Worm (Caenorhabditis elegans) whole organism, L1 larva: ENCODE data around the gene cal-7.

Experiments
- C04F5.9 ChIP-seq: sonication (generic microtip); optimal IDR thresholded peaks from 2 replicates; lab custom pipeline; 2016; ENCODE audit warnings: missing genetic modification characterization, missing compliant biosample characterization
- C16A3.4 ChIP-seq: fragments of 150-350 bp; optimal IDR thresholded peaks from 2 replicates; lab custom pipeline; 2014; ENCODE audit warnings: missing biosample characterization, missing genetic modification characterization
- Y116A8C.19 ChIP-seq: sonication (generic microtip); optimal IDR thresholded peaks from 2 replicates; lab custom pipeline; 2016; ENCODE audit warnings: missing compliant biosample characterization, missing genetic modification characterization, borderline replicate concordance
- aly-2 ChIP-seq: fragments of 150-350 bp; optimal IDR thresholded peaks from 2 replicates; lab custom pipeline; 2014; ENCODE audit warnings: missing biosample characterization, missing genetic modification characterization
- ceh-8 ChIP-seq: fragments of 200-800 bp; sonication (Bioruptor generic); optimal IDR thresholded peaks from 2 replicates; lab custom pipeline; 2018; ENCODE audit warnings: mild to moderate bottlenecking, missing genetic modification characterization, moderate library complexity, missing compliant biosample characterization
- ceh-82 ChIP-seq, 3 experiments: fragments of 150-350 bp in 1 of 3; sonication (generic microtip) in 2 of 3; optimal IDR thresholded peaks; 2 replicates each; lab custom pipeline; 2014 to 2017; ENCODE audit warnings: missing biosample characterization in 3 of 3, missing genetic modification characterization in 3 of 3
- ceh-88 ChIP-seq: fragments of 200-800 bp; sonication (Bioruptor generic); IDR thresholded peaks from 2 replicates; pipeline ENCODE4 v1.3.6; 2022; ENCODE audit warnings: missing genetic modification characterization, missing compliant biosample characterization
- ceh-90 ChIP-seq: sonication (generic microtip); optimal IDR thresholded peaks from 2 replicates; lab custom pipeline; 2016; ENCODE audit warnings: missing genetic modification characterization, missing compliant biosample characterization
- dpl-1 ChIP-seq, 3 experiments: fragments of 150-350 bp in 2 of 3; sonication (generic microtip) in 1 of 3; optimal IDR thresholded peaks; 2 replicates each; lab custom pipeline; 2014 to 2017; ENCODE audit warnings: missing biosample characterization in 3 of 3, missing genetic modification characterization in 3 of 3, missing genetic modification reagents in 3 of 3
- dsc-1 ChIP-seq: sonication (generic microtip); optimal IDR thresholded peaks from 2 replicates; lab custom pipeline; 2016; ENCODE audit warnings: mild to moderate bottlenecking, missing genetic modification characterization, missing compliant biosample characterization
- efl-3 ChIP-seq: fragments of 200-800 bp; sonication (Bioruptor generic); optimal IDR thresholded peaks from 2 replicates; lab custom pipeline; 2018; ENCODE audit warnings: mild to moderate bottlenecking, missing genetic modification characterization, missing compliant biosample characterization
- egl-13 ChIP-seq: sonication (generic microtip); optimal IDR thresholded peaks from 2 replicates; lab custom pipeline; 2016; ENCODE audit warnings: missing genotype, missing genetic modification reagents, missing genetic modification characterization, missing compliant biosample characterization
- egl-27 ChIP-seq, 2 experiments: fragments of 150-350 bp in 1 of 2; sonication (generic microtip); optimal IDR thresholded peaks; 3 replicates each; lab custom pipeline; 2017 to 2018; ENCODE audit warnings: missing biosample characterization in 2 of 2, missing genetic modification characterization in 2 of 2, missing genetic modification reagents in 2 of 2
- elt-2 ChIP-seq: sonication (generic microtip); optimal IDR thresholded peaks from 2 replicates; lab custom pipeline; 2016; ENCODE audit warnings: missing genetic modification characterization, mild to moderate bottlenecking, inconsistent platforms, missing compliant biosample characterization, missing genetic modification reagents
- elt-3 ChIP-seq, 6 experiments: fragments of 150-350 bp in 1 of 6; sonication (generic microtip); optimal IDR thresholded peaks; 2 replicates each; lab custom pipeline; 2017 to 2018; ENCODE audit warnings: missing biosample characterization in 6 of 6, missing genetic modification characterization in 6 of 6, inconsistent platforms in 1 of 6
- fkh-8 ChIP-seq: sonication (generic microtip); optimal IDR thresholded peaks from 2 replicates; lab custom pipeline; 2016; ENCODE audit warnings: mild to moderate bottlenecking, missing genetic modification characterization, missing compliant biosample characterization
- hlh-4 ChIP-seq: sonication (generic microtip); optimal IDR thresholded peaks from 2 replicates; lab custom pipeline; 2016; ENCODE audit warnings: mild to moderate bottlenecking, missing genetic modification characterization, missing compliant biosample characterization
- hpl-2 ChIP-seq: fragments of 150-350 bp; optimal IDR thresholded peaks from 2 replicates; lab custom pipeline; 2014; ENCODE audit warnings: missing biosample characterization, missing genetic modification reagents, missing genetic modification characterization
- jun-1 ChIP-seq: fragments of 150-350 bp; optimal IDR thresholded peaks from 2 replicates; lab custom pipeline; 2014; ENCODE audit warnings: missing biosample characterization, missing genetic modification reagents, missing genetic modification characterization
- lin-14 ChIP-seq: fragments of 200-800 bp; sonication (Bioruptor generic); optimal IDR thresholded peaks from 2 replicates; lab custom pipeline; 2018; ENCODE audit warnings: mild to moderate bottlenecking, missing genetic modification characterization, moderate library complexity, missing compliant biosample characterization
- lin-35 ChIP-seq, 2 experiments: fragments of 150-350 bp; optimal IDR thresholded peaks; 2 replicates each; lab custom pipeline; 2014; ENCODE audit warnings: missing biosample characterization in 2 of 2, missing genetic modification characterization in 2 of 2, missing genetic modification reagents in 2 of 2
- lir-3 ChIP-seq: sonication (generic microtip); optimal IDR thresholded peaks from 2 replicates; lab custom pipeline; 2016; ENCODE audit warnings: mild to moderate bottlenecking, missing genetic modification characterization, moderate library complexity, missing compliant biosample characterization; ENCODE audit not compliant: poor library complexity
- mab-9 ChIP-seq: fragments of 200-800 bp; sonication (Bioruptor generic); IDR thresholded peaks from 2 replicates; pipeline ENCODE4 v1.3.6; 2022; ENCODE audit warnings: missing genetic modification reagents, missing genetic modification characterization, missing compliant biosample characterization
- mdl-1 ChIP-seq, 2 experiments: fragments of 150-350 bp; optimal IDR thresholded peaks; 2 replicates each; lab custom pipeline; 2014 to 2017; ENCODE audit warnings: missing biosample characterization in 2 of 2, missing genetic modification characterization in 2 of 2, inconsistent platforms in 1 of 2
- mep-1 ChIP-seq: fragments of 150-350 bp; optimal IDR thresholded peaks from 2 replicates; lab custom pipeline; 2014; ENCODE audit warnings: missing biosample characterization, missing genetic modification characterization
- nhr-11 ChIP-seq: fragments of 150-350 bp; optimal IDR thresholded peaks from 2 replicates; lab custom pipeline; 2014; ENCODE audit warnings: missing biosample characterization, missing genetic modification characterization
- nhr-12 ChIP-seq: sonication (generic microtip); optimal IDR thresholded peaks from 2 replicates; lab custom pipeline; 2017; ENCODE audit warnings: missing biosample characterization, missing genetic modification characterization
- nhr-20 ChIP-seq: sonication (generic microtip); optimal IDR thresholded peaks from 2 replicates; lab custom pipeline; 2016; ENCODE audit warnings: mild to moderate bottlenecking, missing genetic modification characterization, missing compliant biosample characterization
- nhr-237 ChIP-seq: fragments of 150-350 bp; optimal IDR thresholded peaks from 2 replicates; lab custom pipeline; 2014; ENCODE audit warnings: missing biosample characterization, missing genetic modification characterization
- nhr-28 ChIP-seq: fragments of 150-350 bp; optimal IDR thresholded peaks from 2 replicates; lab custom pipeline; 2014; ENCODE audit warnings: missing biosample characterization, missing genetic modification characterization
- nhr-71 ChIP-seq: sonication (generic microtip); optimal IDR thresholded peaks from 2 replicates; lab custom pipeline; 2016; ENCODE audit warnings: mild to moderate bottlenecking, missing genetic modification characterization, moderate library complexity, missing compliant biosample characterization
- nhr-76 ChIP-seq: sonication (generic microtip); optimal IDR thresholded peaks from 2 replicates; lab custom pipeline; 2017; ENCODE audit warnings: missing biosample characterization, missing genetic modification characterization
- nhr-90 ChIP-seq: sonication (generic microtip); optimal IDR thresholded peaks from 2 replicates; lab custom pipeline; 2016; ENCODE audit warnings: mild to moderate bottlenecking, missing genetic modification characterization, missing compliant biosample characterization; ENCODE audit not compliant: poor library complexity
- pqm-1 ChIP-seq: sonication (generic microtip); optimal IDR thresholded peaks from 3 replicates; lab custom pipeline; 2017; ENCODE audit warnings: missing biosample characterization, missing genetic modification characterization
- snpc-4 ChIP-seq: fragments of 150-350 bp; optimal IDR thresholded peaks from 2 replicates; lab custom pipeline; 2014; ENCODE audit warnings: missing biosample characterization, missing genetic modification characterization
- snu-23 ChIP-seq: sonication (generic microtip); optimal IDR thresholded peaks from 2 replicates; lab custom pipeline; 2016; ENCODE audit warnings: missing genetic modification characterization, missing compliant biosample characterization
- sptf-1 ChIP-seq: fragments of 150-350 bp; optimal IDR thresholded peaks from 2 replicates; lab custom pipeline; 2014; ENCODE audit warnings: missing biosample characterization, missing genetic modification characterization
- sup-37 ChIP-seq: fragments of 200-800 bp; sonication (Bioruptor generic); optimal IDR thresholded peaks from 2 replicates; lab custom pipeline; 2018; ENCODE audit warnings: mild to moderate bottlenecking, missing genetic modification characterization, missing compliant biosample characterization
- swsn-7 ChIP-seq: sonication (generic microtip); optimal IDR thresholded peaks from 2 replicates; lab custom pipeline; 2016; ENCODE audit warnings: missing genetic modification characterization, missing compliant biosample characterization
- tlp-1 ChIP-seq: fragments of 150-350 bp; optimal IDR thresholded peaks from 2 replicates; lab custom pipeline; 2014; ENCODE audit warnings: missing biosample characterization, missing genetic modification characterization
- unc-130 ChIP-seq: fragments of 150-350 bp; optimal IDR thresholded peaks from 2 replicates; lab custom pipeline; 2017; ENCODE audit warnings: missing biosample characterization, missing genetic modification characterization, inconsistent platforms
- unc-30 ChIP-seq: sonication (generic microtip); optimal IDR thresholded peaks from 2 replicates; lab custom pipeline; 2017; ENCODE audit warnings: missing biosample characterization, missing genetic modification characterization
- unc-86 ChIP-seq: sonication (generic microtip); optimal IDR thresholded peaks from 2 replicates; lab custom pipeline; 2016; ENCODE audit warnings: missing genetic modification characterization, missing compliant biosample characterization
- xbp-1 ChIP-seq: sonication (generic microtip); optimal IDR thresholded peaks from 2 replicates; lab custom pipeline; 2016; ENCODE audit warnings: missing genetic modification characterization, missing compliant biosample characterization
- zag-1 ChIP-seq: fragments of 150-350 bp; optimal IDR thresholded peaks from 2 replicates; lab custom pipeline; 2014; ENCODE audit warnings: missing biosample characterization, missing genetic modification characterization

cal-7 gene

DNA sequence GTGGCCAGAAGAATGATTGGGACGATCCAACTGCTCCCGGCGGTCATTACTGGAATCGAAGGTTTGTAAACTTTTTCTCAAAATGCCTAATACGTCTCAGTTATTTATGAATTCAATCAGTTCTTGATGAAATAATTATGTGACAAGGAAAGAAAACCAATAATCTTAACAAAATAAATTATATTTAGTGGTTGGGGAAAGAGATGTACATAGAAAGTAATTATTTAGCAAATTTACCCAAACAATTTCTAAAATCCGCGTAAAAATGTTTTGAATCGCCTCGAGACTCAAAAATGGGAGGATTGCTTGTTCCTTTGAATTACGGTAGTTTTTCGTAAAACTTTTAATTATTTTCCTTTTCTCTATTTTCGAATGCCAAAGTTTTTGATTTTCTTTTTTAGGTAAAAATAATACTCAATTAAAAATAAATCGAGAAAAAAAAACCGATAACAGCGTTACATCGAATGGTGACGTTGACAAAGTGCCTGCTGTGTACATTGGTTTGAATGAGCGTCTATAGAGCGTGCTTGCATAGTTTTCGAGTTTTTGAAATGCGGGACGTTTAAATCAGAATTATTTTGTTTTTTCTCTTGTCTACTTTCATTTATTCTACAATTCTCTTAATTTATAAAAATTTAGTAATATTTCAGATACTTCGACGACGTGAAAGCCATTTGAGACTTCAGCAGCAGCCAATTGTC lies 4.3 kb upstream of the cal-7 start, which contains the start of the genes aagr-3 and drap-1 (continued):
- no peak for TF ChIP-seq snpc-4
- TF ChIP-seq mep-1, result peak; percentile 54
- no peak for TF ChIP-seq Y116A8C.19 (tag; lab: Kevin White, UChicago)
- TF ChIP-seq lir-3 (tag; lab: Kevin White, UChicago), result no peak
- no peak for TF ChIP-seq ceh-88 (GFP tag; lab: Robert Waterston, UW)
- peak; percentile 48 for TF ChIP-seq nhr-20 (tag; lab: Kevin White, UChicago)

- TF ChIP-seq xbp-1 (tag; lab: Kevin White, UChicago) (peak; percentile 98), hlh-4 (tag; lab: Kevin White, UChicago) (no peak), lin-14 (peak; percentile 100), efl-3 (peak; percentile 49), nhr-71 (tag; lab: Kevin White, UChicago) (peak; percentile 98), swsn-7 (peak; percentile 98), snu-23 (peak; percentile 99), dpl-1 (GFP tag; optimal IDR thresholded peaks at IDR 0.05; lab: Kevin White, UChicago) (peak; percentile 65 to 77 (median 68)), nhr-90 (peak; percentile 89), sup-37 (GFP tag; lab: Kevin White, UChicago) (peak; percentile 65), C04F5.9 (tag; lab: Kevin White, UChicago) (peak; percentile 60), nhr-11 (tag; lab: Kevin White, UChicago) (peak; percentile 41), ceh-88 (GFP tag; lab: Robert Waterston, UW) (peak; percentile 87), nhr-28 (tag; lab: Kevin White, UChicago) (no peak), sptf-1 (tag; lab: Kevin White, UChicago) (no peak), nhr-237 (tag; lab: Kevin White, UChicago) (peak; percentile 59), Y116A8C.19 (tag; lab: Kevin White, UChicago) (no peak), snpc-4 (peak; percentile 80), egl-27 (tag; optimal IDR thresholded peaks at IDR 0.05; lab: Kevin White, UChicago) (peak; percentile 84 to 96), dsc-1 (tag; lab: Kevin White, UChicago) (peak; percentile 91), ceh-82 (tag; optimal IDR thresholded peaks at IDR 0.05; lab: Kevin White, UChicago) (peak; percentile 57 to 95 (median 83)), C16A3.4 (tag; lab: Kevin White, UChicago) (peak; percentile 96), aly-2 (peak; percentile 91), pqm-1 (tag; lab: Kevin White, UChicago) (no peak), mdl-1 (tag; optimal IDR thresholded peaks at IDR 0.05; lab: Kevin White, UChicago) (peak; percentile 74 to 97), lir-3 (tag; lab: Kevin White, UChicago) (peak; percentile 60), lin-35 (GFP tag; optimal IDR thresholded peaks at IDR 0.05; lab: Kevin White, UChicago) (peak; percentile 86 to 87), unc-30 (tag; lab: Kevin White, UChicago) (no peak), jun-1 (tag; lab: Kevin White, UChicago) (peak; percentile 96), unc-130 (tag; lab: Kevin White, UChicago) (peak; percentile 91), unc-86 (tag; lab: Kevin White, UChicago) (peak; percentile 96), elt-3 (tag; optimal IDR thresholded peaks at IDR 0.05; lab: Kevin White, UChicago) (peak in 3 of 6 experiments; percentile 50 to 81 (median 72)), ceh-8 (GFP tag; lab: Kevin White, UChicago) (peak; percentile 88), egl-13 (tag; lab: Kevin White, UChicago) (peak; percentile 86), mab-9 (GFP tag; lab: Robert Waterston, UW) (peak; percentile 83), mep-1 (peak; percentile 76), tlp-1 (tag; lab: Kevin White, UChicago) (no peak), hpl-2 (GFP tag; lab: Kevin White, UChicago) (peak; percentile 83), elt-2 (tag; lab: Kevin White, UChicago) (peak; percentile 91), nhr-76 (tag; lab: Kevin White, UChicago) (peak; percentile 92), nhr-12 (tag; lab: Kevin White, UChicago) (peak; percentile 11), ceh-90 (tag; lab: Kevin White, UChicago) (no peak), fkh-8 (peak; percentile 99), zag-1 (tag; lab: Kevin White, UChicago) (peak; percentile 25)
These were observed 2.9 kb upstream of the cal-7 start for ce11 chrV:9730743-9731706.
